Fruit fly (Drosophila melanogaster): ENCODE data around the gene Myc.

Gene Myc

DNA sequence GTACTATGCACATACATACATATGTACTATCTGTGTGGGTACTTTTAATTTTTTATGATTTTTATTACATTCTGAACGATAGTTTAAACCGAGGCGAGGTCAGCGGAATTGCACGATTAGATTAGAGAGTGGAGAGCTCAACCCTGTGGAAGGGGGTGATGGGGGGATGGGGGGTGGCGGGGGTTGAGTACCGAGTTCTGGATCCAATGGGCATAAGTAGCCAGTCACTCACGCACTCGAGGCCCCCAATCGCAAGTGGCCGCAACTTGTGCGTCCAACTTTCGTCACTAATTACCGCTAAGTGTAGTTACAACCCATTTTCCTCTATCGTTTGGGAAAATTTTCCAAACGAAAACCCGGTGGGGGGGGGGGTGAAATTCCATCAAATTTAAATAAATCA lies 16.7 kb upstream of the Myc start:
- no peak for TF ChIP-seq Lhr (GFP tag; optimal IDR thresholded peaks at IDR 0.05)
- TF ChIP-seq Abd-B (GFP tag; optimal IDR thresholded peaks at IDR 0.05): no peak
- TF ChIP-seq Deaf1 (tag; optimal IDR thresholded peaks at IDR 0.05): no peak
- TF ChIP-seq Opbp (GFP tag; IDR thresholded peaks at IDR 0.05; ENCODE audit: partially characterized antibody): no peak
- TF ChIP-seq NFAT (GFP tag; IDR thresholded peaks at IDR 0.05): no peak
- peak; percentile 3 for TF ChIP-seq sd (tag; optimal IDR thresholded peaks at IDR 0.05)
- peak; percentile 45 for TF ChIP-seq grn (GFP tag; optimal IDR thresholded peaks at IDR 0.05)
- peak; percentile 71 for TF ChIP-seq crol (GFP tag; IDR thresholded peaks at IDR 0.05)
- peak; percentile 80 for TF ChIP-seq Vsx1 (GFP tag; optimal IDR thresholded peaks at IDR 0.05)
- TF ChIP-seq CG8290 (GFP tag; optimal IDR thresholded peaks at IDR 0.05): no peak
- TF ChIP-seq CG8290 (tag; optimal IDR thresholded peaks at IDR 0.05): peak in 1 of 2 experiments; percentile 29
- no peak for TF ChIP-seq CG13624 (GFP tag; optimal IDR thresholded peaks at IDR 0.05)
- TF ChIP-seq CG34376 (GFP tag; optimal IDR thresholded peaks at IDR 0.05): peak; percentile 45
- no peak for TF ChIP-seq CG6272 (GFP tag; IDR thresholded peaks at IDR 0.05)
- no peak for TF ChIP-seq Nf-YA (GFP tag; IDR thresholded peaks at IDR 0.05)
- peak; percentile 44 for TF ChIP-seq exex (tag; optimal IDR thresholded peaks at IDR 0.05)
- TF ChIP-seq GATAe (GFP tag; conservative IDR thresholded peaks at IDR 0.05): peak; percentile 55; the same call in 1 of the 2 replicates
- peak; percentile 22; the same call in 1 of the 2 replicates for TF ChIP-seq rib (GFP tag; IDR thresholded peaks at IDR 0.05)
- TF ChIP-seq CG12769 (tag; optimal IDR thresholded peaks at IDR 0.05): peak; percentile 82
- no peak for TF ChIP-seq Dll (GFP tag; IDR thresholded peaks at IDR 0.05; ENCODE audit: partially characterized antibody)
- no peak for TF ChIP-seq ci (GFP tag; IDR thresholded peaks at IDR 0.05)
- TF ChIP-seq CG7372 (GFP tag; IDR thresholded peaks at IDR 0.05): no peak
- no peak for TF ChIP-seq otp (GFP tag; IDR thresholded peaks at IDR 0.05)
- no peak for TF ChIP-seq CG14860 (GFP tag; IDR thresholded peaks at IDR 0.05; ENCODE audit: partially characterized antibody)

DNA sequence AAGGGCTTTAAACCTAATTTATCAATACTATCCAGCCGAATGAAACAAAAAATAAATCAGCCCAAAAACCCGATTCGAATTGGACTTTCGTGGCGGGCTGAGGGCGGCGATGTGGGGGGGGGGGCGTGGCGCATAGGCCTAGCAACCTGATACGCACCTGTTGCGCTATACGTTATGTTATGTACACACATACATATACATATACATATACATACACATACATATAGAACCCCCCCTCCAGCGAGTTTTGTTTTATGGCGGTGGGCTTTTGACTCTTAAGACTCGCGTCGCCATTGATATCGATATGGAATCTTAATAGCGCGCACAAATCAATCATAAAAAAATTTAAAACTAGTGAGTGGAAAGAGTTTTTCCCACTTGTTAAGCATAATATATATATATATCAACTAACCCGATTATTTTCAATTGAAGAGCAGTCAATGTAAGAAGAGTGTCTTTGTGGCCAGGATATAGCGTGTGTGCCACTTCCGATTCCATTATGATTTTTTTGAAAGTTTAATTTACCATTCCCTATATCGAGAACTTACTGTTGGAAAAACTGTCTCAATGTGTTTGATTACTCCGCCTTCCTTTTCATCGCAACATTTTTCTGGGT lies 15.9 kb upstream of the Myc start:
- no peak for TF ChIP-seq HHEX (GFP tag; optimal IDR thresholded peaks at IDR 0.05)
- TF ChIP-seq crol (GFP tag; IDR thresholded peaks at IDR 0.05): peak; percentile 83
- peak; percentile 49; the same call in 2 of the 3 replicates for TF ChIP-seq dysf (GFP tag; IDR thresholded peaks at IDR 0.05)
- no peak for TF ChIP-seq zfh2 (GFP tag; optimal IDR thresholded peaks at IDR 0.05)
- TF ChIP-seq prd (optimal IDR thresholded peaks at IDR 0.05): no peak
- 0 out of 3 replicates have a peak, but pooled peaks have one; percentile 27 for TF ChIP-seq prd (GFP tag; IDR thresholded peaks at IDR 0.05)
- peak; percentile 39 for TF ChIP-seq sd (tag; optimal IDR thresholded peaks at IDR 0.05)
- TF ChIP-seq CG18764 (GFP tag; optimal IDR thresholded peaks at IDR 0.05): no peak
- TF ChIP-seq Ptx1 (GFP tag; IDR thresholded peaks at IDR 0.05): peak; percentile 34; the same call in 1 of the 2 replicates
- TF ChIP-seq CG4820 (GFP tag; optimal IDR thresholded peaks at IDR 0.05): no peak
- TF ChIP-seq CG34376 (GFP tag; optimal IDR thresholded peaks at IDR 0.05): peak; percentile 51
- TF ChIP-seq row (GFP tag; IDR thresholded peaks at IDR 0.05): peak; percentile 61
- peak; percentile 39 for TF ChIP-seq CG10543 (GFP tag; optimal IDR thresholded peaks at IDR 0.05)
- TF ChIP-seq ttk (GFP tag; IDR thresholded peaks at IDR 0.05): peak; percentile 20; the same call in 1 of the 2 replicates
- TF ChIP-seq CG17328 (GFP tag; IDR thresholded peaks at IDR 0.05): peak; percentile 48; the same call in 1 of the 2 replicates
- TF ChIP-seq repo (GFP tag; optimal IDR thresholded peaks at IDR 0.05): no peak
- TF ChIP-seq gem (tag; optimal IDR thresholded peaks at IDR 0.05): peak; percentile 27
- peak; percentile 39; the same call in 1 of the 2 replicates for TF ChIP-seq Rfx (GFP tag; IDR thresholded peaks at IDR 0.05)
- TF ChIP-seq Xbp1 (GFP tag; optimal IDR thresholded peaks at IDR 0.05): no peak
- TF ChIP-seq CG14441 (GFP tag; IDR thresholded peaks at IDR 0.05): 0 out of 2 replicates have a peak, but pooled peaks have one; percentile 7
- peak; percentile 38; the same call in 1 of the 2 replicates for TF ChIP-seq Awh (GFP tag; IDR thresholded peaks at IDR 0.05)
- TF ChIP-seq sug (tag; optimal IDR thresholded peaks at IDR 0.05): peak; percentile 57
- TF ChIP-seq CG14710 (tag; optimal IDR thresholded peaks at IDR 0.05): no peak
- 0 out of 2 replicates have a peak, but pooled peaks have one; percentile 11 for TF ChIP-seq ssp (GFP tag; IDR thresholded peaks at IDR 0.05)
- no peak; the same call in 1 of the 2 replicates for TF ChIP-seq NFAT (GFP tag; IDR thresholded peaks at IDR 0.05)
- peak; percentile 55 for TF ChIP-seq CG13894 (tag; optimal IDR thresholded peaks at IDR 0.05)
- TF ChIP-seq rib (GFP tag; IDR thresholded peaks at IDR 0.05): no peak
- no peak for TF ChIP-seq CG8290 (GFP tag; optimal IDR thresholded peaks at IDR 0.05)
- peak in 1 of 2 experiments; percentile 60 for TF ChIP-seq CG8290 (tag; optimal IDR thresholded peaks at IDR 0.05)
- TF ChIP-seq lab (GFP tag; optimal IDR thresholded peaks at IDR 0.05): peak; percentile 54
- peak; percentile 20; the same call in 1 of the 2 replicates for TF ChIP-seq CG6689 (GFP tag; IDR thresholded peaks at IDR 0.05)
- no peak for TF ChIP-seq CG30403 (GFP tag; optimal IDR thresholded peaks at IDR 0.05)
